Worm (Caenorhabditis elegans) whole organism, L4 larva: Measurements from ENCODE around the gene nlp-50.

ENCODE experiments used
- F26F4.8 ChIP-seq: fragments of 200-800 bp; sonication (Bioruptor generic); conservative IDR thresholded peaks from 2 replicates; pipeline ENCODE4 v1.3.6; 2022; ENCODE audit warnings: missing genetic modification characterization, missing compliant biosample characterization
- F37D6.2 ChIP-seq: sonication (generic microtip); optimal IDR thresholded peaks from 2 replicates; lab custom pipeline; 2016; ENCODE audit warnings: mild to moderate bottlenecking, missing genetic modification characterization, missing compliant biosample characterization
- F49E8.2 ChIP-seq: sonication (generic microtip); optimal IDR thresholded peaks from 2 replicates; lab custom pipeline; 2016; ENCODE audit warnings: missing compliant biosample characterization, mild to moderate bottlenecking, missing genetic modification characterization, borderline replicate concordance
- R02D3.7 ChIP-seq: fragments of 150-350 bp; sonication (generic microtip); optimal IDR thresholded peaks from 3 replicates; lab custom pipeline; 2014; ENCODE audit warnings: missing biosample characterization, missing genetic modification characterization
- Y5F2A.4 ChIP-seq: fragments of 200-800 bp; sonication (Bioruptor generic); optimal IDR thresholded peaks from 2 replicates; lab custom pipeline; 2018; ENCODE audit warnings: mild to moderate bottlenecking, missing genetic modification characterization, missing compliant biosample characterization
- Y75B8A.6 ChIP-seq: fragments of 200-800 bp; sonication (Bioruptor generic); IDR thresholded peaks from 2 replicates; pipeline ENCODE4 v1.3.6; 2022; ENCODE audit warnings: missing genetic modification reagents, missing genetic modification characterization, missing compliant biosample characterization
- aly-2 ChIP-seq: sonication (generic microtip); optimal IDR thresholded peaks from 2 replicates; lab custom pipeline; 2018; ENCODE audit warnings: missing biosample characterization, missing genetic modification characterization
- ceh-28 ChIP-seq: fragments of 150-350 bp; optimal IDR thresholded peaks from 2 replicates; lab custom pipeline; 2014; ENCODE audit warnings: missing biosample characterization, missing genetic modification reagents, missing genetic modification characterization
- ceh-32 ChIP-seq: sonication (generic microtip); optimal IDR thresholded peaks from 2 replicates; lab custom pipeline; 2016; ENCODE audit warnings: mild to moderate bottlenecking, missing genetic modification characterization, missing compliant biosample characterization; ENCODE audit not compliant: poor library complexity
- ceh-82 ChIP-seq: sonication (generic microtip); optimal IDR thresholded peaks from 2 replicates; lab custom pipeline; 2017; ENCODE audit warnings: missing biosample characterization, missing genetic modification characterization
- dmd-6 ChIP-seq: fragments of 200-800 bp; sonication (Bioruptor generic); IDR thresholded peaks from 2 replicates; pipeline ENCODE4 v1.3.6; 2022; ENCODE audit warnings: missing genetic modification reagents, missing genetic modification characterization, missing compliant biosample characterization
- dpl-1 ChIP-seq: fragments of 150-350 bp; optimal IDR thresholded peaks from 2 replicates; lab custom pipeline; 2014; ENCODE audit warnings: missing biosample characterization, missing genetic modification reagents, missing genetic modification characterization
- dve-1 ChIP-seq: sonication (generic microtip); optimal IDR thresholded peaks from 2 replicates; lab custom pipeline; 2017; ENCODE audit warnings: antibody characterized with exemption, mild to moderate bottlenecking, missing genetic modification characterization, missing compliant biosample characterization; ENCODE audit not compliant: insufficient read depth
- fkh-10 ChIP-seq: fragments of 150-350 bp; optimal IDR thresholded peaks from 2 replicates; lab custom pipeline; 2014; ENCODE audit warnings: missing biosample characterization, missing genetic modification reagents, missing genetic modification characterization
- hif-1 ChIP-seq, 2 experiments: sonication (generic microtip); optimal IDR thresholded peaks; 2 replicates each; lab custom pipeline; 2016 to 2017; ENCODE audit warnings: missing compliant biosample characterization in 2 of 2, missing genetic modification characterization in 2 of 2, missing genetic modification reagents in 2 of 2, missing genotype in 2 of 2, mild to moderate bottlenecking in 1 of 2
- hlh-11 ChIP-seq: fragments of 200-800 bp; sonication (Bioruptor generic); optimal IDR thresholded peaks from 2 replicates; lab custom pipeline; 2018; ENCODE audit warnings: mild to moderate bottlenecking, missing genetic modification characterization, missing compliant biosample characterization
- hmg-1.1 ChIP-seq: fragments of 200-800 bp; sonication (Bioruptor generic); IDR thresholded peaks from 2 replicates; pipeline ENCODE4 v1.3.6; 2022; ENCODE audit warnings: missing genetic modification reagents, missing genetic modification characterization, missing compliant biosample characterization
- jun-1 ChIP-seq: fragments of 150-350 bp; optimal IDR thresholded peaks from 2 replicates; lab custom pipeline; 2014; ENCODE audit warnings: missing biosample characterization, missing genetic modification reagents, missing genetic modification characterization
- lin-29 ChIP-seq: fragments of 200-800 bp; sonication (Bioruptor generic); IDR thresholded peaks from 2 replicates; pipeline ENCODE4 v1.3.6; 2022; ENCODE audit warnings: missing genetic modification reagents, missing genetic modification characterization, missing compliant biosample characterization
- lin-38 ChIP-seq: fragments of 200-800 bp; sonication (Bioruptor generic); IDR thresholded peaks from 2 replicates; pipeline ENCODE4 v1.3.6; 2022; ENCODE audit warnings: missing genetic modification reagents, missing genetic modification characterization, missing compliant biosample characterization
- lir-3 ChIP-seq: sonication (generic microtip); optimal IDR thresholded peaks from 2 replicates; lab custom pipeline; 2016; ENCODE audit warnings: mild to moderate bottlenecking, missing genetic modification characterization, missing compliant biosample characterization
- madf-9 ChIP-seq: fragments of 200-800 bp; sonication (Bioruptor generic); conservative IDR thresholded peaks from 2 replicates; pipeline ENCODE4 v1.3.6; 2022; ENCODE audit warnings: missing genetic modification reagents, missing genetic modification characterization, missing compliant biosample characterization
- mes-2 ChIP-seq: sonication (generic microtip); optimal IDR thresholded peaks from 2 replicates; lab custom pipeline; 2016; ENCODE audit warnings: missing genotype, mild to moderate bottlenecking, missing genetic modification characterization, missing compliant biosample characterization; ENCODE audit not compliant: poor library complexity, severe bottlenecking
- mxl-3 ChIP-seq: fragments of 200-800 bp; sonication (Bioruptor generic); optimal IDR thresholded peaks from 2 replicates; lab custom pipeline; 2018; ENCODE audit warnings: mild to moderate bottlenecking, missing genetic modification characterization, missing compliant biosample characterization
- nhr-10 ChIP-seq: fragments of 150-350 bp; optimal IDR thresholded peaks from 2 replicates; lab custom pipeline; 2014; ENCODE audit warnings: missing biosample characterization, missing genetic modification characterization
- nhr-237 ChIP-seq: sonication (generic microtip); optimal IDR thresholded peaks from 2 replicates; lab custom pipeline; 2017; ENCODE audit warnings: missing biosample characterization, missing genetic modification characterization
- nhr-41 ChIP-seq: fragments of 200-800 bp; sonication (Bioruptor generic); IDR thresholded peaks from 2 replicates; pipeline ENCODE4 v1.3.6; 2022; ENCODE audit warnings: missing genetic modification reagents, missing genetic modification characterization, missing compliant biosample characterization
- nhr-6 ChIP-seq: fragments of 150-350 bp; optimal IDR thresholded peaks from 2 replicates; lab custom pipeline; 2014; ENCODE audit warnings: missing biosample characterization, missing genetic modification characterization
- nhr-76 ChIP-seq: fragments of 150-350 bp; optimal IDR thresholded peaks from 2 replicates; lab custom pipeline; 2014; ENCODE audit warnings: missing biosample characterization, missing genetic modification characterization
- nhr-77 ChIP-seq: fragments of 150-350 bp; optimal IDR thresholded peaks from 2 replicates; lab custom pipeline; 2014; ENCODE audit warnings: missing biosample characterization, missing genetic modification characterization
- pha-4 ChIP-seq, 2 experiments: fragments of 150-350 bp in 1 of 2; fragments of 200-800 bp in 1 of 2; sonication (Bioruptor generic) in 1 of 2; IDR thresholded peaks in 1 of 2; optimal IDR thresholded peaks in 1 of 2; 2 replicates each; pipeline versions ENCODE4 v1.3.6 to Lab custom; 2014 to 2022; ENCODE audit warnings: missing genetic modification characterization in 2 of 2, missing genetic modification reagents in 2 of 2, missing biosample characterization in 1 of 2, missing compliant biosample characterization in 1 of 2
- pqm-1 ChIP-seq: sonication (generic microtip); optimal IDR thresholded peaks from 2 replicates; lab custom pipeline; 2017; ENCODE audit warnings: missing biosample characterization, missing genetic modification characterization
- skn-1 ChIP-seq: fragments of 150-350 bp; optimal IDR thresholded peaks from 2 replicates; lab custom pipeline; 2014; ENCODE audit warnings: missing biosample characterization, missing genetic modification characterization
- snpc-1.2 ChIP-seq: fragments of 200-800 bp; sonication (Bioruptor generic); IDR thresholded peaks from 2 replicates; pipeline ENCODE4 v1.3.6; 2022; ENCODE audit warnings: missing genetic modification reagents, missing genetic modification characterization, missing compliant biosample characterization
- tra-1 ChIP-seq: fragments of 200-800 bp; sonication (Bioruptor generic); IDR thresholded peaks from 2 replicates; pipeline ENCODE4 v1.3.6; 2022; ENCODE audit warnings: missing genetic modification reagents, missing genetic modification characterization, missing compliant biosample characterization
- vab-7 ChIP-seq: fragments of 200-800 bp; sonication (Bioruptor generic); IDR thresholded peaks from 2 replicates; pipeline ENCODE4 v1.3.6; 2022; ENCODE audit warnings: missing genetic modification reagents, missing genetic modification characterization, missing compliant biosample characterization
- zag-1 ChIP-seq: fragments of 150-350 bp; optimal IDR thresholded peaks from 2 replicates; lab custom pipeline; 2014; ENCODE audit warnings: missing biosample characterization, missing genetic modification characterization
- zfp-2 ChIP-seq: sonication (generic microtip); optimal IDR thresholded peaks from 2 replicates; lab custom pipeline; 2016; ENCODE audit warnings: mild to moderate bottlenecking, missing genetic modification characterization, missing compliant biosample characterization
- zip-11 ChIP-seq: fragments of 200-800 bp; sonication (Bioruptor generic); IDR thresholded peaks from 2 replicates; pipeline ENCODE4 v1.3.6; 2022; ENCODE audit warnings: missing genetic modification characterization, missing compliant biosample characterization
- zip-2 ChIP-seq: fragments of 150-350 bp; optimal IDR thresholded peaks from 2 replicates; lab custom pipeline; 2014; ENCODE audit warnings: missing biosample characterization, missing genetic modification characterization
- ztf-11 ChIP-seq: fragments of 150-350 bp; optimal IDR thresholded peaks from 2 replicates; lab custom pipeline; 2014; ENCODE audit warnings: missing biosample characterization, missing genetic modification characterization

nlp-50 gene

ce11 chrII:6752850-6753249 lies 12.0 kb upstream of the nlp-50 start, which contains the start of gene F41G3.21:
F41G3.21 (minus strand) TSS chrII:6752950.
- TF ChIP-seq nhr-10 (tag; lab: Kevin White, UChicago) (no peak), nhr-237 (tag; lab: Kevin White, UChicago) (no peak), zfp-2 (tag; lab: Kevin White, UChicago) (no peak), tra-1 (no peak), jun-1 (no peak), lin-29 (GFP tag; lab: Robert Waterston, UW) (no peak), ceh-82 (tag; lab: Kevin White, UChicago) (no peak), nhr-76 (no peak), pqm-1 (no peak), zag-1 (no peak), snpc-1.2 (GFP tag; lab: Robert Waterston, UW) (no peak), nhr-41 (no peak), mes-2 (no peak), hmg-1.1 (GFP tag; lab: Robert Waterston, UW) (no peak), ztf-11 (tag; lab: Kevin White, UChicago) (no peak), nhr-77 (tag; lab: Kevin White, UChicago) (no peak), F37D6.2 (tag; lab: Kevin White, UChicago) (no peak), R02D3.7 (no peak), zip-11 (GFP tag; lab: Robert Waterston, UW) (no peak)

- TF ChIP-seq fkh-10, result no peak
- TF ChIP-seq pha-4 (GFP tag; IDR thresholded peaks at IDR 0.05; lab: Robert Waterston, UW), result no peak
- no peak for TF ChIP-seq pha-4 (tag; optimal IDR thresholded peaks at IDR 0.05; lab: Kevin White, UChicago)
- no peak for TF ChIP-seq lir-3
- TF ChIP-seq F26F4.8 (GFP tag; lab: Robert Waterston, UW), result no peak
- no peak for TF ChIP-seq ceh-32 (tag; lab: Kevin White, UChicago)
- no peak for TF ChIP-seq madf-9 (GFP tag; lab: Robert Waterston, UW)
- no peak for TF ChIP-seq nhr-6
- no peak for TF ChIP-seq lin-38 (GFP tag; lab: Robert Waterston, UW)
- TF ChIP-seq mxl-3 (GFP tag; lab: Kevin White, UChicago), result no peak
- TF ChIP-seq ceh-28, result no peak
- no peak for TF ChIP-seq Y5F2A.4
Measured at ce11 chrII:6754671-6755224, 10.1 kb upstream of the nlp-50 start, which contains the start of the genes srx-95 and fis-1. srx-95 (minus strand) TSS chrII:6754771. fis-1 (plus strand) TSS chrII:6755174.

ce11 chrII:6756232-6756631 lies 8.6 kb upstream of the nlp-50 start, which contains the start of gene F41G3.3:
F41G3.3 (plus strand) TSS chrII:6756532.
- TF ChIP-seq skn-1 (tag; lab: Kevin White, UChicago) (no peak), lir-3 (no peak), dve-1 (tag; lab: Kevin White, UChicago) (no peak), F49E8.2 (tag; lab: Kevin White, UChicago) (no peak), ceh-32 (tag; lab: Kevin White, UChicago) (no peak), aly-2 (no peak)

- TF ChIP-seq Y75B8A.6 (no peak), zip-2 (no peak), dpl-1 (GFP tag; lab: Kevin White, UChicago) (no peak), dmd-6 (0 out of 2 replicates have a peak, but pooled peaks have one; percentile 6), hlh-11 (tag; lab: Kevin White, UChicago) (no peak), vab-7 (GFP tag; lab: Robert Waterston, UW) (no peak), pqm-1 (peak; percentile 42), lin-38 (GFP tag; lab: Robert Waterston, UW) (no peak), ztf-11 (tag; lab: Kevin White, UChicago) (no peak), hif-1 (tag; optimal IDR thresholded peaks at IDR 0.05; lab: Kevin White, UChicago) (no peak)
Measured at ce11 chrII:6768014-6768413, 3.2 kb downstream of the nlp-50 start, which contains the start of gene F41G3.18. F41G3.18 (plus strand) TSS chrII:6768314.
